Worm (Caenorhabditis elegans): ENCODE measurements around the gene ints-2.

ce11 chrV:14210743-14211142 is 25.3 kb downstream of the ints-2 start, which contains the start of gene str-230:
- TF ChIP-seq nfya-1 (tag; optimal IDR thresholded peaks at IDR 0.05; ENCODE audit: insufficient read depth) (no peak), nhr-11 (tag; optimal IDR thresholded peaks at IDR 0.05) (no peak), ceh-82 (tag; optimal IDR thresholded peaks at IDR 0.05) (no peak), ceh-9 (tag; optimal IDR thresholded peaks at IDR 0.05) (no peak), ztf-11 (tag; optimal IDR thresholded peaks at IDR 0.05) (no peak), elt-2 (tag; optimal IDR thresholded peaks at IDR 0.05) (no peak), tbx-2 (tag; optimal IDR thresholded peaks at IDR 0.05) (no peak), nhr-77 (tag; optimal IDR thresholded peaks at IDR 0.05) (no peak), pha-4 (tag; optimal IDR thresholded peaks at IDR 0.05) (no peak), fkh-10 (GFP tag; optimal IDR thresholded peaks at IDR 0.05) (no peak), mml-1 (tag; optimal IDR thresholded peaks at IDR 0.05) (no peak), egl-27 (tag; optimal IDR thresholded peaks at IDR 0.05) (no peak), ceh-28 (tag; optimal IDR thresholded peaks at IDR 0.05) (no peak)
